Worm (Caenorhabditis elegans): ENCODE measurements around the gene C28H8.2.

Gene C28H8.2

DNA sequence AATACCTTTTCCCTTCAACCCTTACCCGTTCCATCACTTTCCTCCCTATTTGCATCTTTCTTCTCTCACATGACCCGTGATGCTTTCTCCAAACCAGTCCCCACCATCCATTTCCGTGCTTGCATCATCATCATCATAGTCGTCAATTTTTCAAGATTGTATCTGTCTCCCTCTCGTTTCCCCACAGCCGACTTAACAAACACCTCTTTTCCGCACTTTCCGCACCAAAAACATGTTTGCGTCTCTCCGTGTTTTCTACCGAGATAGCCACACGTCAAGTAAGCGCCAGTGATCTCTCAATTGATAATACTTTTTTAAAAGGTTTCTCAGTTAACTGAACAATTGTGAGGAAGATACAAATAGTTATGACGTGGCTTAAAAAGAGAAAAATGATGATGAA, 17.9 kb downstream of the C28H8.2 start (continued):
- TF ChIP-seq lin-1 (GFP tag; IDR thresholded peaks at IDR 0.05) (0 out of 2 replicates have a peak, but pooled peaks have one; percentile 40), zfp-3 (GFP tag; conservative IDR thresholded peaks at IDR 0.05) (0 out of 2 replicates have a peak, but pooled peaks have one; percentile 8), tag-97 (GFP tag; IDR thresholded peaks at IDR 0.05) (no peak), set-16 (GFP tag; IDR thresholded peaks at IDR 0.05) (no peak), cey-2 (tag; optimal IDR thresholded peaks at IDR 0.05; ENCODE audit: borderline replicate concordance, insufficient read depth) (peak; percentile 85), nhr-76 (tag; optimal IDR thresholded peaks at IDR 0.05) (no peak), T20F7.1 (GFP tag; optimal IDR thresholded peaks at IDR 0.05) (no peak), ztf-7 (tag; optimal IDR thresholded peaks at IDR 0.05) (peak; percentile 86), lin-39 (tag; optimal IDR thresholded peaks at IDR 0.05) (peak; percentile 64), attf-4 (tag; optimal IDR thresholded peaks at IDR 0.05) (no peak), nhr-28 (tag; optimal IDR thresholded peaks at IDR 0.05) (peak; percentile 85), php-3 (GFP tag; IDR thresholded peaks at IDR 0.05) (no peak), hlh-11 (tag; optimal IDR thresholded peaks at IDR 0.05) (peak; percentile 93), nhr-11 (tag; optimal IDR thresholded peaks at IDR 0.05) (peak; percentile 64), ctbp-1 (GFP tag; IDR thresholded peaks at IDR 0.05) (peak; percentile 63; the same call in 1 of the 2 replicates), ceh-20 (GFP tag; IDR thresholded peaks at IDR 0.05) (peak; percentile 67), spr-3 (GFP tag; optimal IDR thresholded peaks at IDR 0.05) (no peak), mes-2 (tag; optimal IDR thresholded peaks at IDR 0.05; ENCODE audit: poor library complexity, severe bottlenecking) (peak; percentile 44), lin-38 (GFP tag; IDR thresholded peaks at IDR 0.05) (no peak), aha-1 (tag) (peak; percentile 70), dmd-9 (GFP tag; IDR thresholded peaks at IDR 0.05) (no peak), lsy-2 (tag; optimal IDR thresholded peaks at IDR 0.05) (peak; percentile 35 to 72), F44E2.7 (GFP tag; IDR thresholded peaks at IDR 0.05) (no peak), ceh-82 (tag; optimal IDR thresholded peaks at IDR 0.05) (no peak), T26A8.4 (GFP tag; IDR thresholded peaks at IDR 0.05) (peak; percentile 67; the same call in 1 of the 2 replicates), dmd-6 (GFP tag; IDR thresholded peaks at IDR 0.05) (peak; percentile 46; the same call in 1 of the 2 replicates), mxl-3 (GFP tag; optimal IDR thresholded peaks at IDR 0.05) (peak; percentile 83), unc-130 (GFP tag; optimal IDR thresholded peaks at IDR 0.05) (no peak), nhr-48 (tag; optimal IDR thresholded peaks at IDR 0.05) (peak; percentile 84), nhr-25 (tag; optimal IDR thresholded peaks at IDR 0.05; ENCODE audit: borderline replicate concordance, insufficient read depth) (peak; percentile 7), skn-1 (tag; optimal IDR thresholded peaks at IDR 0.05) (no peak), mdl-1 (tag; optimal IDR thresholded peaks at IDR 0.05) (peak; percentile 13 to 81), fkh-10 (GFP tag; optimal IDR thresholded peaks at IDR 0.05) (no peak), lin-13 (GFP tag; optimal IDR thresholded peaks at IDR 0.05) (no peak), zfp-2 (tag; optimal IDR thresholded peaks at IDR 0.05) (no peak), daf-12 (tag; optimal IDR thresholded peaks at IDR 0.05) (no peak), D1046.2 (GFP tag; IDR thresholded peaks at IDR 0.05) (no peak), daf-19 (GFP tag; conservative IDR thresholded peaks at IDR 0.05) (no peak), saeg-2 (GFP tag; IDR thresholded peaks at IDR 0.05) (0 out of 2 replicates have a peak, but pooled peaks have one; percentile 54), nhr-237 (tag; optimal IDR thresholded peaks at IDR 0.05) (no peak), dpl-1 (GFP tag; optimal IDR thresholded peaks at IDR 0.05) (peak; percentile 31), aly-2 (tag; optimal IDR thresholded peaks at IDR 0.05) (no peak), ZK337.2 (GFP tag; IDR thresholded peaks at IDR 0.05) (no peak), gei-8 (GFP tag; optimal IDR thresholded peaks at IDR 0.05) (no peak), ama-1 (optimal IDR thresholded peaks at IDR 0.05) (peak; percentile 56), ceh-62 (tag; optimal IDR thresholded peaks at IDR 0.05) (no peak), daf-8 (GFP tag; IDR thresholded peaks at IDR 0.05) (no peak), nhr-10 (tag; optimal IDR thresholded peaks at IDR 0.05) (no peak), duxl-1 (tag; optimal IDR thresholded peaks at IDR 0.05; ENCODE audit: poor library complexity) (no peak), Y48G9A.11 (GFP tag; IDR thresholded peaks at IDR 0.05) (no peak), lin-29 (GFP tag; IDR thresholded peaks at IDR 0.05) (no peak), snpc-1.2 (GFP tag; IDR thresholded peaks at IDR 0.05) (no peak)
